Fruit fly (Drosophila melanogaster): ENCODE measurements around the gene mRpS34.

DNA sequence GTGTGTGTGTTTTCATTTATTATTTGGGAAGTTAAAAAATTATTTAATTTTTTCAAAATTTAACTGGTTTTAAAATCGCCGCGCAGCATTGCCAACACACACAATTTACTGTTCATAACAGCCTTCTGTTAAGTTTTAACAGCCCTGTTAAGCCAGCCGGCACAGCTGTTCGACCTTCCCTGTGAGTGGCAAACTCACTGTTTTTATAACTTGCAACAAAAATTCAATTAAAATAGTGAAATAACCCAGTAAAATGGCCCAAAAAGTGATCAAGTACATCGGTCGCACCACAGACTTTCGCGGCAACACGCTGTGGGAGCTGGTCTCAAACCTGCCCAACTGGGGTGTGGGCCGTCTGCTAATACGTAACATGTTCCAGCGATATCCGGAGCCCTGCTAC, at the start of gene mRpS34:
- TF ChIP-seq h (optimal IDR thresholded peaks at IDR 0.05) = no peak
- no peak for TF ChIP-seq psq (optimal IDR thresholded peaks at IDR 0.05)
- TF ChIP-seq insv (optimal IDR thresholded peaks at IDR 0.05) = no peak
